Worm (Caenorhabditis elegans) whole organism, L3 larva: ENCODE data around the gene clp-6.
A peak's percentile ranks its signal among the peaks of the same experiment; 100 is the strongest.

ENCODE experiments used
- R02D3.7 ChIP-seq: fragments of 150-350 bp; optimal IDR thresholded peaks from 2 replicates; lab custom pipeline; 2014; ENCODE audit warnings: missing biosample characterization, missing genetic modification characterization
- aly-2 ChIP-seq: fragments of 150-350 bp; optimal IDR thresholded peaks from 2 replicates; lab custom pipeline; 2014; ENCODE audit warnings: missing biosample characterization, missing genetic modification characterization
- ama-1 ChIP-seq: fragments of 150-350 bp; optimal IDR thresholded peaks from 2 replicates; lab custom pipeline; 2018
- ceh-16 ChIP-seq: sonication (generic microtip); optimal IDR thresholded peaks from 2 replicates; lab custom pipeline; 2017; ENCODE audit warnings: missing biosample characterization, missing genetic modification characterization
- ceh-28 ChIP-seq: fragments of 150-350 bp; optimal IDR thresholded peaks from 2 replicates; lab custom pipeline; 2014; ENCODE audit warnings: missing biosample characterization, missing genetic modification reagents, missing genetic modification characterization
- ceh-82 ChIP-seq: fragments of 150-350 bp; optimal IDR thresholded peaks from 2 replicates; lab custom pipeline; 2014; ENCODE audit warnings: missing biosample characterization, missing genetic modification characterization
- ceh-9 ChIP-seq: sonication (generic microtip); optimal IDR thresholded peaks from 2 replicates; lab custom pipeline; 2018; ENCODE audit warnings: missing biosample characterization, missing genetic modification characterization
- daf-12 ChIP-seq: fragments of 150-350 bp; optimal IDR thresholded peaks from 2 replicates; lab custom pipeline; 2014; ENCODE audit warnings: missing biosample characterization, missing genetic modification reagents, missing genetic modification characterization
- egl-27 ChIP-seq: sonication (generic microtip); optimal IDR thresholded peaks from 4 replicates; lab custom pipeline; 2017; ENCODE audit warnings: missing biosample characterization, missing genetic modification reagents, missing genetic modification characterization
- egl-5 ChIP-seq: fragments of 150-350 bp; optimal IDR thresholded peaks from 2 replicates; lab custom pipeline; 2017; ENCODE audit warnings: missing biosample characterization, missing genetic modification reagents, missing genetic modification characterization, inconsistent platforms
- elt-1 ChIP-seq: fragments of 150-350 bp; optimal IDR thresholded peaks from 2 replicates; lab custom pipeline; 2014; ENCODE audit warnings: missing biosample characterization, missing genetic modification characterization
- elt-2 ChIP-seq: sonication (generic microtip); optimal IDR thresholded peaks from 2 replicates; lab custom pipeline; 2016; ENCODE audit warnings: missing genetic modification reagents, mild to moderate bottlenecking, missing genetic modification characterization, missing compliant biosample characterization
- elt-3 ChIP-seq, 3 experiments: fragments of 150-350 bp in 1 of 3; sonication (generic microtip) in 2 of 3; optimal IDR thresholded peaks; 2 replicates in 2 of 3; 4 replicates in 1 of 3; lab custom pipeline; 2014 to 2017; ENCODE audit warnings: missing biosample characterization in 3 of 3, missing genetic modification characterization in 3 of 3
- eor-1 ChIP-seq, 2 experiments: fragments of 150-350 bp; optimal IDR thresholded peaks; 2 replicates each; lab custom pipeline; 2014 to 2018; ENCODE audit warnings: missing biosample characterization in 2 of 2, missing genetic modification characterization in 2 of 2
- fkh-10 ChIP-seq: sonication (generic microtip); optimal IDR thresholded peaks from 2 replicates; lab custom pipeline; 2017; ENCODE audit warnings: missing biosample characterization, missing genetic modification reagents, missing genetic modification characterization
- fkh-2 ChIP-seq: fragments of 150-350 bp; optimal IDR thresholded peaks from 2 replicates; lab custom pipeline; 2014; ENCODE audit warnings: missing biosample characterization, missing genetic modification reagents, missing genetic modification characterization
- fos-1 ChIP-seq: fragments of 150-350 bp; optimal IDR thresholded peaks from 2 replicates; lab custom pipeline; 2014; ENCODE audit warnings: missing biosample characterization, missing genetic modification characterization
- hmg-11 ChIP-seq: sonication (generic microtip); optimal IDR thresholded peaks from 2 replicates; lab custom pipeline; 2016; ENCODE audit warnings: missing genetic modification characterization, missing compliant biosample characterization
- jun-1 ChIP-seq: fragments of 150-350 bp; optimal IDR thresholded peaks from 2 replicates; lab custom pipeline; 2014; ENCODE audit warnings: missing biosample characterization, missing genetic modification reagents, missing genetic modification characterization
- lin-15B ChIP-seq: fragments of 150-350 bp; optimal IDR thresholded peaks from 2 replicates; lab custom pipeline; 2014; ENCODE audit warnings: missing biosample characterization, missing genetic modification characterization
- lin-39 ChIP-seq: fragments of 150-350 bp; optimal IDR thresholded peaks from 2 replicates; lab custom pipeline; 2018; ENCODE audit warnings: missing biosample characterization, missing genetic modification reagents, missing genetic modification characterization
- lsy-12 ChIP-seq: sonication (generic microtip); optimal IDR thresholded peaks from 2 replicates; lab custom pipeline; 2016; ENCODE audit warnings: mild to moderate bottlenecking, missing genetic modification characterization, missing compliant biosample characterization
- mdl-1 ChIP-seq: fragments of 150-350 bp; optimal IDR thresholded peaks from 2 replicates; lab custom pipeline; 2014; ENCODE audit warnings: missing biosample characterization, missing genetic modification characterization
- mml-1 ChIP-seq: fragments of 150-350 bp; sonication (generic microtip); optimal IDR thresholded peaks from 3 replicates; lab custom pipeline; 2014; ENCODE audit warnings: missing biosample characterization, missing genetic modification characterization
- nfya-1 ChIP-seq: sonication (generic microtip); optimal IDR thresholded peaks from 2 replicates; lab custom pipeline; 2017; ENCODE audit warnings: missing genetic modification characterization, mild to moderate bottlenecking, missing compliant biosample characterization, antibody characterized with exemption, moderate library complexity; ENCODE audit not compliant: insufficient read depth
- nhr-11 ChIP-seq: fragments of 150-350 bp; optimal IDR thresholded peaks from 2 replicates; lab custom pipeline; 2014; ENCODE audit warnings: missing biosample characterization, missing genetic modification characterization
- nhr-12 ChIP-seq: fragments of 150-350 bp; optimal IDR thresholded peaks from 2 replicates; lab custom pipeline; 2014; ENCODE audit warnings: missing biosample characterization, missing genetic modification characterization
- nhr-23 ChIP-seq: fragments of 150-350 bp; optimal IDR thresholded peaks from 2 replicates; lab custom pipeline; 2014; ENCODE audit warnings: missing biosample characterization, missing genetic modification reagents, missing genetic modification characterization
- nhr-237 ChIP-seq: fragments of 150-350 bp; optimal IDR thresholded peaks from 2 replicates; lab custom pipeline; 2014; ENCODE audit warnings: missing biosample characterization, missing genetic modification characterization
- nhr-25 ChIP-seq: sonication (generic microtip); optimal IDR thresholded peaks from 2 replicates; lab custom pipeline; 2017; ENCODE audit warnings: missing biosample characterization, missing genetic modification characterization
- nhr-28 ChIP-seq: fragments of 150-350 bp; optimal IDR thresholded peaks from 2 replicates; lab custom pipeline; 2014; ENCODE audit warnings: missing biosample characterization, missing genetic modification characterization
- nhr-43 ChIP-seq: sonication (generic microtip); optimal IDR thresholded peaks from 2 replicates; lab custom pipeline; 2016; ENCODE audit warnings: mild to moderate bottlenecking, missing genetic modification characterization, missing compliant biosample characterization; ENCODE audit not compliant: poor library complexity, severe bottlenecking
- nhr-67 ChIP-seq: fragments of 150-350 bp; optimal IDR thresholded peaks from 2 replicates; lab custom pipeline; 2014; ENCODE audit warnings: missing biosample characterization, missing genetic modification characterization
- nhr-77 ChIP-seq: fragments of 150-350 bp; optimal IDR thresholded peaks from 2 replicates; lab custom pipeline; 2014; ENCODE audit warnings: missing biosample characterization, missing genetic modification characterization
- pha-4 ChIP-seq: fragments of 150-350 bp; optimal IDR thresholded peaks from 2 replicates; lab custom pipeline; 2014; ENCODE audit warnings: missing biosample characterization, missing genetic modification reagents, missing genetic modification characterization
- pqm-1 ChIP-seq: fragments of 150-350 bp; optimal IDR thresholded peaks from 2 replicates; lab custom pipeline; 2017; ENCODE audit warnings: missing biosample characterization, missing genetic modification characterization, inconsistent platforms
- sea-2 ChIP-seq: fragments of 150-350 bp; sonication (generic microtip); optimal IDR thresholded peaks from 4 replicates; lab custom pipeline; 2014; ENCODE audit warnings: missing biosample characterization, missing genetic modification reagents, missing genetic modification characterization
- skn-1 ChIP-seq: fragments of 150-350 bp; optimal IDR thresholded peaks from 2 replicates; lab custom pipeline; 2014; ENCODE audit warnings: missing biosample characterization, missing genetic modification characterization
- snpc-4 ChIP-seq: fragments of 150-350 bp; optimal IDR thresholded peaks from 2 replicates; lab custom pipeline; 2014; ENCODE audit warnings: missing biosample characterization, missing genetic modification characterization
- tbx-2 ChIP-seq: sonication (generic microtip); optimal IDR thresholded peaks from 2 replicates; lab custom pipeline; 2016; ENCODE audit warnings: mild to moderate bottlenecking, missing genetic modification characterization, missing compliant biosample characterization
- unc-62 ChIP-seq: fragments of 150-350 bp; sonication (generic microtip); optimal IDR thresholded peaks from 4 replicates; lab custom pipeline; 2014; ENCODE audit warnings: missing biosample characterization, missing genetic modification reagents, missing genetic modification characterization
- zag-1 ChIP-seq: fragments of 150-350 bp; optimal IDR thresholded peaks from 2 replicates; lab custom pipeline; 2014; ENCODE audit warnings: missing biosample characterization, missing genetic modification characterization
- ztf-11 ChIP-seq: fragments of 150-350 bp; optimal IDR thresholded peaks from 2 replicates; lab custom pipeline; 2014; ENCODE audit warnings: missing biosample characterization, missing genetic modification characterization
- ztf-4 ChIP-seq: fragments of 150-350 bp; optimal IDR thresholded peaks from 2 replicates; lab custom pipeline; 2014; ENCODE audit warnings: missing biosample characterization, missing genetic modification characterization

clp-6 gene

ce11 chrIV:1427283-1427682 lies 7.6 kb downstream of the clp-6 start, which contains the start of gene clec-171:
Gene clec-171, minus strand, starts transcription at chrIV:1427383.
- TF ChIP-seq eor-1 (tag; optimal IDR thresholded peaks at IDR 0.05; lab: Kevin White, UChicago) = no peak
- no peak for TF ChIP-seq nhr-11
- no peak for TF ChIP-seq nhr-77 (tag; lab: Kevin White, UChicago)
- no peak for TF ChIP-seq ama-1

- TF ChIP-seq elt-3 (tag; optimal IDR thresholded peaks at IDR 0.05; lab: Kevin White, UChicago) (no peak), ceh-28 (tag; lab: Kevin White, UChicago) (no peak), zag-1 (tag; lab: Kevin White, UChicago) (no peak)
Observed at ce11 chrIV:1424962-1425361, 9.9 kb downstream of the clp-6 start, which contains the start of gene Y77E11A.8. Gene Y77E11A.8, minus strand, starts transcription at chrIV:1425062.

ce11 chrIV:1420603-1421002 lies 14.2 kb downstream of the clp-6 start, which contains the start of gene jtr-1:
Gene jtr-1, plus strand, starts transcription at chrIV:1420929.
- TF ChIP-seq egl-27 (no peak), fkh-2 (tag; lab: Kevin White, UChicago) (no peak), snpc-4 (tag; lab: Kevin White, UChicago) (no peak), nhr-77 (tag; lab: Kevin White, UChicago) (no peak), sea-2 (GFP tag; lab: Kevin White, UChicago) (no peak), jun-1 (tag; lab: Kevin White, UChicago) (no peak), ztf-11 (tag; lab: Kevin White, UChicago) (no peak)
- TF ChIP-seq, all 47 proteins: peak for 0

- TF ChIP-seq daf-12 (tag; lab: Kevin White, UChicago) (no peak), ceh-28 (tag; lab: Kevin White, UChicago) (peak; percentile 75), nhr-28 (tag; lab: Kevin White, UChicago) (no peak), snpc-4 (tag; lab: Kevin White, UChicago) (peak; percentile 89), nhr-23 (tag; lab: Kevin White, UChicago) (peak; percentile 86), unc-62 (GFP tag; lab: Kevin White, UChicago) (no peak), fos-1 (tag; lab: Kevin White, UChicago) (no peak), nhr-12 (tag; lab: Kevin White, UChicago) (no peak), elt-2 (tag; lab: Kevin White, UChicago) (peak; percentile 61), fkh-2 (tag; lab: Kevin White, UChicago) (no peak), jun-1 (tag; lab: Kevin White, UChicago) (no peak), R02D3.7 (tag; lab: Kevin White, UChicago) (peak; percentile 96), mml-1 (tag; lab: Kevin White, UChicago) (no peak), egl-27 (peak; percentile 50), egl-5 (tag; lab: Kevin White, UChicago) (peak; percentile 76), lin-15B (peak; percentile 99), ceh-16 (tag; lab: Kevin White, UChicago) (no peak), nhr-25 (tag; lab: Kevin White, UChicago) (peak; percentile 91), pqm-1 (peak; percentile 79), tbx-2 (peak; percentile 17), nhr-67 (tag; lab: Kevin White, UChicago) (no peak), mdl-1 (tag; lab: Kevin White, UChicago) (peak; percentile 60), elt-1 (tag; lab: Kevin White, UChicago) (peak; percentile 26), nhr-43 (tag; lab: Kevin White, UChicago) (no peak), skn-1 (tag; lab: Kevin White, UChicago) (peak; percentile 70), fkh-10 (GFP tag; lab: Kevin White, UChicago) (peak; percentile 55), ztf-4 (tag; lab: Kevin White, UChicago) (peak; percentile 47), pha-4 (tag; lab: Kevin White, UChicago) (peak; percentile 92), lsy-12 (tag; lab: Kevin White, UChicago) (peak; percentile 56), ceh-82 (no peak), nfya-1 (tag; lab: Kevin White, UChicago) (peak; percentile 95), ztf-11 (tag; lab: Kevin White, UChicago) (no peak), ama-1 (peak; percentile 46), hmg-11 (peak; percentile 94), eor-1 (tag; optimal IDR thresholded peaks at IDR 0.05; lab: Kevin White, UChicago) (no peak), ceh-9 (tag; lab: Kevin White, UChicago) (no peak), sea-2 (GFP tag; lab: Kevin White, UChicago) (no peak), lin-39 (tag; lab: Kevin White, UChicago) (peak; percentile 100), nhr-237 (tag; lab: Kevin White, UChicago) (no peak), nhr-11 (peak; percentile 54), aly-2 (tag; lab: Kevin White, UChicago) (no peak), zag-1 (tag; lab: Kevin White, UChicago) (no peak)
Observed at ce11 chrIV:1419795-1420509, 14.9 kb downstream of the clp-6 start, which contains the start of gene Y77E11A.7. Gene Y77E11A.7, minus strand, starts transcription at chrIV:1419849.
